Worm (Caenorhabditis elegans): ENCODE results near the gene svh-2.

ce11 chrX:6519473-6519872 is 33.6 kb upstream of the svh-2 start:
- TF ChIP-seq ces-1 (GFP tag; optimal IDR thresholded peaks at IDR 0.05) (no peak), Y105C5A.15 (GFP tag; IDR thresholded peaks at IDR 0.05) (no peak), nhr-76 (tag; optimal IDR thresholded peaks at IDR 0.05) (no peak), snpc-4 (tag; optimal IDR thresholded peaks at IDR 0.05) (no peak), unc-62 (GFP tag; optimal IDR thresholded peaks at IDR 0.05 in 1 of 2) (no peak), unc-62 (tag; optimal IDR thresholded peaks at IDR 0.05) (no peak), unc-130 (GFP tag; optimal IDR thresholded peaks at IDR 0.05) (no peak), lin-38 (GFP tag; IDR thresholded peaks at IDR 0.05) (no peak), lin-39 (tag; optimal IDR thresholded peaks at IDR 0.05) (no peak), spr-3 (GFP tag; optimal IDR thresholded peaks at IDR 0.05) (no peak), T26A8.4 (GFP tag; IDR thresholded peaks at IDR 0.05) (no peak), aly-2 (tag; optimal IDR thresholded peaks at IDR 0.05) (no peak), spr-1 (tag; optimal IDR thresholded peaks at IDR 0.05) (no peak)
